Fruit fly (Drosophila melanogaster) whole organism, embryonic: ENCODE measurements around the gene CG11550.
A peak's percentile ranks its signal among the peaks of the same experiment; 100 is the strongest.

Experiments
- Antp ChIP-seq: fragments of 200-800 bp; sonication (Bioruptor generic); optimal IDR thresholded peaks from 3 replicates; lab custom pipeline; 2016; ENCODE audit warnings: missing biosample characterization, missing genetic modification characterization
- Asciz ChIP-seq: fragments of 200-800 bp; sonication (Bioruptor generic); optimal IDR thresholded peaks from 2 replicates; lab custom pipeline; 2017; ENCODE audit warnings: missing biosample characterization, mild to moderate bottlenecking, missing genetic modification characterization, missing genetic modification reagents
- Blimp-1 ChIP-seq: fragments of 200-800 bp; sonication (Bioruptor generic); optimal IDR thresholded peaks from 3 replicates; lab custom pipeline; 2018; ENCODE audit warnings: missing biosample characterization, missing genetic modification characterization, mild to moderate bottlenecking, moderate library complexity, missing genetic modification reagents
- CG11504 ChIP-seq: fragments of 200-800 bp; sonication (Bioruptor generic); optimal IDR thresholded peaks from 3 replicates; lab custom pipeline; 2019; ENCODE audit warnings: missing biosample characterization, mild to moderate bottlenecking, missing genetic modification characterization, moderate library complexity
- CG17385 ChIP-seq: fragments of 200-800 bp; sonication (Bioruptor generic); optimal IDR thresholded peaks from 3 replicates; lab custom pipeline; 2018; ENCODE audit warnings: missing biosample characterization, mild to moderate bottlenecking, missing genetic modification characterization
- CG18011 ChIP-seq: fragments of 200-800 bp; sonication (Bioruptor generic); optimal IDR thresholded peaks from 2 replicates; lab custom pipeline; 2017; ENCODE audit warnings: missing biosample characterization, missing genetic modification characterization, mild to moderate bottlenecking, moderate library complexity, missing genotype
- CG2199 ChIP-seq: fragments of 200-800 bp; sonication (Bioruptor generic); IDR thresholded peaks from 3 replicates; pipeline ENCODE4 v1.3.6; 2022; ENCODE audit warnings: missing biosample characterization, missing genetic modification characterization
- CG3163 ChIP-seq: fragments of 200-800 bp; sonication (Bioruptor generic); optimal IDR thresholded peaks from 3 replicates; lab custom pipeline; 2016; ENCODE audit warnings: missing biosample characterization, missing genetic modification characterization
- CG3281 ChIP-seq: fragments of 200-800 bp; sonication (Bioruptor generic); optimal IDR thresholded peaks from 3 replicates; lab custom pipeline; 2017; ENCODE audit warnings: missing biosample characterization, mild to moderate bottlenecking, missing genetic modification characterization
- CG4424 ChIP-seq: fragments of 200-800 bp; sonication (Bioruptor generic); optimal IDR thresholded peaks from 3 replicates; lab custom pipeline; 2016; ENCODE audit warnings: missing biosample characterization, missing genetic modification characterization
- CG4617 ChIP-seq: fragments of 200-800 bp; sonication (Bioruptor generic); optimal IDR thresholded peaks from 3 replicates; lab custom pipeline; 2016; ENCODE audit warnings: missing biosample characterization, missing genetic modification characterization, borderline replicate concordance
- CG5180 ChIP-seq: fragments of 200-800 bp; sonication (Bioruptor generic); optimal IDR thresholded peaks from 3 replicates; lab custom pipeline; 2017; ENCODE audit warnings: missing biosample characterization, missing genetic modification characterization, mild to moderate bottlenecking, moderate library complexity, missing genetic modification reagents
- CG5245 ChIP-seq: fragments of 200-800 bp; sonication (Bioruptor generic); optimal IDR thresholded peaks from 3 replicates; lab custom pipeline; 2016; ENCODE audit warnings: missing biosample characterization, missing genetic modification characterization
- CG6813 ChIP-seq: fragments of 200-800 bp; sonication (Bioruptor generic); optimal IDR thresholded peaks from 2 replicates; lab custom pipeline; 2017; ENCODE audit warnings: missing biosample characterization, missing genetic modification characterization, mild to moderate bottlenecking, moderate library complexity, missing genetic modification reagents
- CG7372 ChIP-seq: fragments of 200-800 bp; sonication (Bioruptor generic); IDR thresholded peaks from 2 replicates; pipeline ENCODE4 v1.3.6; 2022; ENCODE audit warnings: missing biosample characterization, missing genetic modification characterization
- CG9797 ChIP-seq: fragments of 200-800 bp; sonication (Bioruptor generic); optimal IDR thresholded peaks from 3 replicates; lab custom pipeline; 2018; ENCODE audit warnings: missing biosample characterization, mild to moderate bottlenecking, missing genetic modification characterization
- Chrac-16 ChIP-seq: fragments of 200-800 bp; sonication (Bioruptor generic); optimal IDR thresholded peaks from 3 replicates; lab custom pipeline; 2016; ENCODE audit warnings: missing biosample characterization, missing genetic modification characterization
- CrebB ChIP-seq: fragments of 200-800 bp; sonication (Bioruptor generic); optimal IDR thresholded peaks from 3 replicates; lab custom pipeline; 2018; ENCODE audit warnings: missing biosample characterization, mild to moderate bottlenecking, missing genetic modification characterization
- Dip2 ChIP-seq: fragments of 200-800 bp; sonication (Bioruptor generic); IDR thresholded peaks from 2 replicates; pipeline ENCODE4 v1.3.6; 2022; ENCODE audit warnings: missing biosample characterization, missing genetic modification characterization
- E2f1 ChIP-seq: fragments of 200-800 bp; sonication (Bioruptor generic); IDR thresholded peaks from 2 replicates; pipeline ENCODE4 v1.3.6; 2022; ENCODE audit warnings: missing biosample characterization, missing genetic modification characterization
- E2f2 ChIP-seq: fragments of 200-800 bp; sonication (Bioruptor generic); IDR thresholded peaks from 2 replicates; pipeline ENCODE4 v1.3.6; 2022; ENCODE audit warnings: missing biosample characterization, missing genetic modification characterization
- GATAe ChIP-seq: fragments of 200-800 bp; sonication (Bioruptor generic); conservative IDR thresholded peaks from 2 replicates; pipeline ENCODE4 v1.3.6; 2022; ENCODE audit warnings: missing biosample characterization, missing genetic modification characterization
- HHEX ChIP-seq: fragments of 200-800 bp; sonication (Bioruptor generic); optimal IDR thresholded peaks from 3 replicates; lab custom pipeline; 2017; ENCODE audit warnings: missing biosample characterization, mild to moderate bottlenecking, missing genetic modification characterization, missing genetic modification reagents
- Hsf ChIP-seq: fragments of 200-800 bp; sonication (Bioruptor generic); optimal IDR thresholded peaks from 3 replicates; lab custom pipeline; 2016; ENCODE audit warnings: missing biosample characterization, missing genetic modification characterization
- MESR4 ChIP-seq: fragments of 200-800 bp; sonication (Bioruptor generic); optimal IDR thresholded peaks from 2 replicates; lab custom pipeline; 2018; ENCODE audit warnings: missing biosample characterization, mild to moderate bottlenecking, missing genetic modification characterization, moderate library complexity
- MTF-1 ChIP-seq: fragments of 200-800 bp; sonication (Bioruptor generic); optimal IDR thresholded peaks from 2 replicates; lab custom pipeline; 2018; ENCODE audit warnings: missing biosample characterization, mild to moderate bottlenecking, missing genetic modification characterization, borderline replicate concordance
- Med ChIP-seq: fragments of 200-800 bp; sonication (Bioruptor generic); peaks from one replicate; lab custom pipeline; 2016; ENCODE audit warnings: missing biosample characterization, missing genetic modification characterization, mild to moderate bottlenecking, inconsistent platforms, moderate library complexity
- Pdp1 ChIP-seq, 2 experiments: fragments of 200-800 bp; sonication (Bioruptor generic); optimal IDR thresholded peaks; 3 replicates each; lab custom pipeline; 2016; ENCODE audit warnings: missing biosample characterization in 2 of 2, missing genetic modification characterization in 2 of 2, mild to moderate bottlenecking in 1 of 2, moderate library complexity in 1 of 2
- Sin3A ChIP-seq: fragments of >200 bp; optimal IDR thresholded peaks from 2 replicates; lab custom pipeline; 2018
- Tbp ChIP-seq: fragments of >200 bp; optimal IDR thresholded peaks from 2 replicates; lab custom pipeline; 2018; ENCODE audit warnings: missing biosample characterization, missing genetic modification characterization
- Trl ChIP-seq, 3 experiments: fragments of >200 bp in 2 of 3; fragments of 200-800 bp in 1 of 3; sonication (Bioruptor generic) in 1 of 3; optimal IDR thresholded peaks; 2 replicates in 1 of 3; 3 replicates in 2 of 3; lab custom pipeline; 2016 to 2017; ENCODE audit warnings: missing biosample characterization in 1 of 3, missing genetic modification characterization in 1 of 3
- btn ChIP-seq: fragments of 200-800 bp; sonication (Bioruptor generic); optimal IDR thresholded peaks from 2 replicates; lab custom pipeline; 2016; ENCODE audit warnings: missing biosample characterization, missing genetic modification characterization
- ci ChIP-seq: fragments of 200-800 bp; sonication (Bioruptor generic); IDR thresholded peaks from 3 replicates; pipeline ENCODE4 v1.3.6; 2022; ENCODE audit warnings: missing biosample characterization, missing genetic modification characterization
- crol ChIP-seq: fragments of 200-800 bp; sonication (Bioruptor generic); IDR thresholded peaks from 2 replicates; pipeline ENCODE4 v1.3.6; 2022; ENCODE audit warnings: missing biosample characterization, missing genetic modification characterization
- cwo ChIP-seq: fragments of 200-800 bp; sonication (Bioruptor generic); optimal IDR thresholded peaks from 3 replicates; lab custom pipeline; 2017; ENCODE audit warnings: missing biosample characterization, missing genetic modification characterization, mild to moderate bottlenecking, moderate library complexity, missing genetic modification reagents
- esg ChIP-seq: fragments of 200-800 bp; sonication (Bioruptor generic); conservative IDR thresholded peaks from 2 replicates; pipeline ENCODE4 v1.3.6; 2022; ENCODE audit warnings: missing biosample characterization, missing genetic modification characterization
- fd3F ChIP-seq: fragments of 200-800 bp; sonication (Bioruptor generic); optimal IDR thresholded peaks from 2 replicates; lab custom pipeline; 2018; ENCODE audit warnings: missing biosample characterization, mild to moderate bottlenecking, missing genetic modification characterization, moderate library complexity
- ftz-f1 ChIP-seq: fragments of 200-800 bp; sonication (Bioruptor generic); optimal IDR thresholded peaks from 2 replicates; lab custom pipeline; 2016; ENCODE audit warnings: missing biosample characterization, missing genetic modification characterization
- gt ChIP-seq: fragments of 200-800 bp; sonication (Bioruptor generic); IDR thresholded peaks from 2 replicates; pipeline ENCODE4 v1.3.6; 2022; ENCODE audit warnings: missing biosample characterization, missing genetic modification characterization
- kni ChIP-seq: fragments of 200-800 bp; sonication (Bioruptor generic); optimal IDR thresholded peaks from 3 replicates; lab custom pipeline; 2017; ENCODE audit warnings: mild to moderate bottlenecking, missing biosample characterization, missing genetic modification reagents, missing genetic modification characterization
- nau ChIP-seq: fragments of 200-800 bp; sonication (Bioruptor generic); optimal IDR thresholded peaks from 3 replicates; lab custom pipeline; 2017; ENCODE audit warnings: missing biosample characterization, mild to moderate bottlenecking, missing genetic modification characterization, missing genetic modification reagents
- peb ChIP-seq: fragments of 200-800 bp; sonication (Bioruptor generic); IDR thresholded peaks from 2 replicates; pipeline ENCODE4 v1.3.6; 2022; ENCODE audit warnings: missing biosample characterization, missing genetic modification characterization
- sug ChIP-seq: fragments of 200-800 bp; optimal IDR thresholded peaks from 2 replicates; lab custom pipeline; 2019; ENCODE audit warnings: missing biosample characterization, mild to moderate bottlenecking, missing genetic modification characterization, moderate library complexity
- wor ChIP-seq: fragments of 200-800 bp; sonication (Bioruptor generic); IDR thresholded peaks from 2 replicates; pipeline ENCODE4 v1.3.6; 2022; ENCODE audit warnings: missing biosample characterization, missing genetic modification characterization

The CG11550 gene

dm6 chr3R:31717299-31718167, 37.9 kb upstream of the CG11550 start (continued):
- TF ChIP-seq CG4617 (GFP tag; lab: Kevin White, UChicago) (no peak), CrebB (no peak), fd3F (peak; percentile 56), Dip2 (GFP tag; lab: Robert Waterston, UW) (no peak), MESR4 (no peak)

- no peak for TF ChIP-seq Sin3A (lab: Kevin White, UChicago)
- no peak for TF ChIP-seq CG18011
- no peak for TF ChIP-seq wor (GFP tag; lab: Robert Waterston, UW)
- no peak for TF ChIP-seq CG17385 (GFP tag; lab: Kevin White, UChicago)
Observed at dm6 chr3R:31716265-31716664, 36.6 kb upstream of the CG11550 start.

- TF ChIP-seq Blimp-1 (GFP tag; lab: Kevin White, UChicago) (peak; percentile 12), cwo (GFP tag; lab: Kevin White, UChicago) (peak; percentile 19), Chrac-16 (no peak), Hsf (GFP tag; lab: Kevin White, UChicago) (no peak), nau (GFP tag; lab: Kevin White, UChicago) (no peak), ci (GFP tag; lab: Robert Waterston, UW) (0 out of 3 replicates have a peak, but pooled peaks have one; percentile 29), CG5180 (no peak), Pdp1 (GFP tag; optimal IDR thresholded peaks at IDR 0.05; lab: Kevin White, UChicago) (peak in 1 of 2 experiments; percentile 1), CG9797 (GFP tag; lab: Kevin White, UChicago) (no peak), kni (peak; percentile 2), HHEX (peak; percentile 10), CG7372 (GFP tag; lab: Robert Waterston, UW) (0 out of 2 replicates have a peak, but pooled peaks have one; percentile 14), CG5245 (GFP tag; lab: Kevin White, UChicago) (no peak), Tbp (GFP tag; lab: Kevin White, UChicago) (no peak), CG3281 (GFP tag; lab: Kevin White, UChicago) (peak; percentile 1), ftz-f1 (GFP tag; lab: Kevin White, UChicago) (no peak), CG6813 (GFP tag; lab: Kevin White, UChicago) (no peak), Trl (optimal IDR thresholded peaks at IDR 0.05; lab: Kevin White, UChicago) (peak in 1 of 2 experiments; percentile 74), Trl (GFP tag; optimal IDR thresholded peaks at IDR 0.05; lab: Kevin White, UChicago) (no peak), esg (no peak), E2f1 (no peak), CG2199 (GFP tag; lab: Robert Waterston, UW) (peak; percentile 49; the same call in 1 of the 3 replicates), CG11504 (peak; percentile 60), MTF-1 (GFP tag; lab: Kevin White, UChicago) (peak; percentile 3), Asciz (peak; percentile 4), CG4424 (GFP tag; lab: Kevin White, UChicago) (no peak), E2f2 (GFP tag; lab: Robert Waterston, UW) (no peak), GATAe (GFP tag; lab: Robert Waterston, UW) (no peak), gt (GFP tag; lab: Robert Waterston, UW) (no peak), btn (GFP tag; lab: Kevin White, UChicago) (no peak), Antp (no peak), crol (peak; percentile 46; the same call in 1 of the 2 replicates), peb (GFP tag; lab: Robert Waterston, UW) (no peak), CG3163 (GFP tag; lab: Kevin White, UChicago) (peak; percentile 76), Med (GFP tag; lab: Kevin White, UChicago) (peak; percentile 48), sug (tag; lab: Kevin White, UChicago) (peak; percentile 33)
Observed at dm6 chr3R:31715713-31716024, 36.0 kb upstream of the CG11550 start.
